Worm (Caenorhabditis elegans) whole organism, L4/young adult: ENCODE data around the gene C32B5.18.
"Not testable (repeated sequence)": the region's sequence is repeated elsewhere in the genome, so short reads cannot be mapped to it uniquely, and the experiment has no call there.

Source experiments
- W03F9.2 ChIP-seq: fragments of 150-350 bp; optimal IDR thresholded peaks from 2 replicates; lab custom pipeline; 2014; ENCODE audit warnings: missing biosample characterization, missing genetic modification characterization
- dao-5 ChIP-seq: sonication (generic microtip); optimal IDR thresholded peaks from 2 replicates; lab custom pipeline; 2016; ENCODE audit warnings: missing genotype, missing genetic modification characterization, moderate library complexity, missing compliant biosample characterization
- him-1 ChIP-seq: sonication (generic microtip); optimal IDR thresholded peaks from 2 replicates; lab custom pipeline; 2016; ENCODE audit warnings: missing genotype, missing genetic modification reagents, missing genetic modification characterization, missing compliant biosample characterization

C32B5.18 gene

ce11 chrII:940779-941178, 19.5 kb upstream of the C32B5.18 start, which contains the start of gene fbxc-36:
Gene fbxc-36, plus strand, starts transcription at chrII:940983.
- no peak for TF ChIP-seq W03F9.2 (tag; lab: Kevin White, UChicago)
- TF ChIP-seq him-1 (tag; lab: Kevin White, UChicago) = no peak
- no peak for TF ChIP-seq dao-5 (tag; lab: Kevin White, UChicago)

DNA sequence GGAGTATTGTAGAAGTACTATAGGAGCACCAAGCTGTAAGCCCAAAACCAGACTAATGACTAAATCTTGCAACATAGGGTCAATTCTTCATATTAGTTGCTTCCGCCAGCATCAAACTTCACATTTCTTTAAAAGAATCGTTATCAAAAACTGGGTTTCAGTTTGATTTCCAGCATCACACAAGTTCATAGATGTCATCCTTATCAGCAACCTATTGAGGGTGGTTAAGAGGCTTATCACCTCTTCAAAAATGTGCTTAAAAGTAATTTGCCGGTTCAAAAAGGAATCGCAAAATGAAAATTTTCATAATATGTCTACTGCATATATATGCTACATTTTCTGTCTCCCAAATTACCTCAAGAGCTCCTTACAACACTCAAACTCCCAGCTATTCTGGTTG, 16.5 kb upstream of the C32B5.18 start, which contains the start of gene clec-43:
Gene clec-43 (plus strand): TSS at position 294 of the 400 bp plus-strand sequence.
- TF ChIP-seq W03F9.2 (tag; lab: Kevin White, UChicago) (no peak), dao-5 (tag; lab: Kevin White, UChicago) (no peak), him-1 (tag; lab: Kevin White, UChicago) (no peak)

DNA sequence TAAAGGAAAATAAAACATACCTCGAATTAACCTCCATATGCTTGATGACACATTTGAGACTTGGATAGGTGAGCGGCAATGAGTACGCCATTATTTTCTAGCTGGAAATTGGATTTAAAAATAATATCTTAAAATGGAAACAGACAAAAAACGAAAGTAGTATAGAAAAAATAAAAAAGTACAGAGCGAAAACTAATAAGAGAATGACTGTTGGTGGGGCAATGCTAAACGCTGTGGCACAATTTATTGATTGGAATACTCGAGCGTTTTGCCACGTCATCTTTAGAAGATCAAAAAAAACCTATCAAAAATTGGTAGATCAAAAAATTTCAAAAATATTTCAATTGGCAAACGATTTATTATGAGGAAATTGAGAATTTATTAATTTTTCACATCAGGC, 12.2 kb upstream of the C32B5.18 start, which contains the start of gene fbxc-32:
Gene fbxc-32 (minus strand): TSS at position 101 of the 400 bp plus-strand sequence.
- no peak for TF ChIP-seq W03F9.2 (tag; lab: Kevin White, UChicago)
- TF ChIP-seq dao-5 (tag; lab: Kevin White, UChicago) = no peak
- TF ChIP-seq him-1 (tag; lab: Kevin White, UChicago) = no peak

ce11 chrII:950374-950773, 9.9 kb upstream of the C32B5.18 start:
- TF ChIP-seq W03F9.2 (tag; lab: Kevin White, UChicago) = no peak

DNA sequence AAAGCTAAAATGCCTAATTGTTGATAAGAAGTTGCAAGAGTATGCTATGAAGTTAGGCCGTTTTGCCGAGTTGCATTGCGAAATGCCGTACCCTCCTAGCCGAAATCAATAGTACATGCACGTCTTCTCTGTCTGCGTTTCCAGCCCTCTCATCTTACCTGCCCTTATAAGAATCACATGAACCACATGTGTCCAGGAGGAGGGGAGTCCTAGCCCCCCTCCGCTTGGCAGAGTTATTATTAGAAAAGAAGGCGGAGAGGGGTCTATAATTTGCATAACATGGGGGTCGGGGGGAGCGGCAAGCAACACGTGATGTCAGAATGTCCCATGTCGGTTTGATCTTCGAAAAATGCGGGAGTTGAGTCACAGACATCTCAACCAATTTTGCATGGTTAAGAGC, 7.3 kb upstream of the C32B5.18 start:
- TF ChIP-seq W03F9.2 (tag; lab: Kevin White, UChicago) (no peak), dao-5 (tag; lab: Kevin White, UChicago) (no peak), him-1 (tag; lab: Kevin White, UChicago) (no peak)

DNA sequence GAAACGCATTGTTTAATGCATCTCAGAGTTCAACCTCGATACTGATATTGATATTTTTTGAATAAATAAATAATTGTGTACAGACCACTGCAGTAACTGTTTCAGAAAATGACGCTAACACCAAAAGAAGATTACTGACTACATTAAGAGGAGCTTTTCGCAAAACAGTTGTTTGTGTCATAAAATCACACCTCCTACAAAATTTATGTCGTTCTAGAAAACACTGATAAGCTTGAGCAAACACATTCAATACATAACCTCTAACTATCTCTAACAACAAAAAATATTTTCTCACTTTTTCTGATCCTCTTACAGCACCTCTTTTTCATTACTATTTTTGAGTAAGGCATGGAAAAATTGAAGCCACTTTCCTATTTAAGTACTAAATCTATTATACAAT, 5.7 kb upstream of the C32B5.18 start, which contains the start of gene fbxc-7:
Gene fbxc-7 (plus strand): TSS at position 301 of the 400 bp plus-strand sequence.
- TF ChIP-seq W03F9.2, him-1, dao-5 (tag; lab: Kevin White, UChicago): not testable (repeated sequence)

DNA sequence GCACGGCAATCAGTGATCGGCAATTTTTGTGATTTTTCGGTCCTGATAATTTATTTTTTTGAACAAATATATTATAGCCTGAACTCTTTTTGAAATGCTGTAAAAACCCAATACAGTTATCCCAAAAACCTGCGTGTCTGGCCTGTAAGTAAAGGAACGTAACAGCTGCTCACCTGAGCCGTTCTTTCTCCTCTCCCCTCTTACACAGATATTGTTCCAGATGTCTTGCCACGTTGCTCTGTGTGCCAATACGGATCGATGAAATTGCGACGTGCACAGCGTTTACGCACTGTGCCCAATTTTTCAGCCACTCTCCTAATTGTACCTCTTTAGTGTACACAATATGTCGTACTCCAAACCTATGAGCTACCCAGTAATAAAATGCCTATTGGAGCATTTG, 1.7 kb upstream of the C32B5.18 start, which contains the start of gene sdz-4:
Gene sdz-4 (plus strand): TSS at position 301 of the 400 bp plus-strand sequence.
- TF ChIP-seq him-1 (tag; lab: Kevin White, UChicago) = no peak
- no peak for TF ChIP-seq dao-5 (tag; lab: Kevin White, UChicago)
- no peak for TF ChIP-seq W03F9.2 (tag; lab: Kevin White, UChicago)

ce11 chrII:961961-962360, 1.6 kb downstream of the C32B5.18 start, which contains the start of gene C32B5.13:
Gene C32B5.13, minus strand, starts transcription at chrII:962061.
- TF ChIP-seq dao-5 (tag; lab: Kevin White, UChicago) (no peak), W03F9.2 (tag; lab: Kevin White, UChicago) (no peak), him-1 (tag; lab: Kevin White, UChicago) (no peak)

DNA sequence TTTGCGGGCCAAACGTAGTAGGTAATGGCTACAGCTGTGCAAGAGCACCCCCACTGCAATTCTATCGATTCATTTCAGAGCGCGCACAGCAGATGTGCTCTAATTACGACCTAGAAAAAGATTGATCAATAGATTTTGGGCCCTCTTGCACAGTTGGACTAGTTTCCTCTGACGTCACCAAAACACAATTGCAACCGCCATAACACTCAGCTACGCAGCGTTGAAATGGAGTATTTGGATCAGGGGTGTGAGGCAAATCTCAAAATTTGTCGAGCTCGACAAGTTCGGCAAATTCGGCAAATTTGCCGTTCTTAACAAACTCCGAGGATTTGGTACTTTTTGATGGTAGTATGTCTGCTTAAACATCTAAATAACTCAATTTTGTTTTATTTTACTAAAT, 6.6 kb downstream of the C32B5.18 start, which contains the start of gene fbxc-18:
Gene fbxc-18 (minus strand): TSS at position 101 of the 400 bp plus-strand sequence.
- not testable (repeated sequence) for TF ChIP-seq dao-5, W03F9.2, him-1 (tag; lab: Kevin White, UChicago)

DNA sequence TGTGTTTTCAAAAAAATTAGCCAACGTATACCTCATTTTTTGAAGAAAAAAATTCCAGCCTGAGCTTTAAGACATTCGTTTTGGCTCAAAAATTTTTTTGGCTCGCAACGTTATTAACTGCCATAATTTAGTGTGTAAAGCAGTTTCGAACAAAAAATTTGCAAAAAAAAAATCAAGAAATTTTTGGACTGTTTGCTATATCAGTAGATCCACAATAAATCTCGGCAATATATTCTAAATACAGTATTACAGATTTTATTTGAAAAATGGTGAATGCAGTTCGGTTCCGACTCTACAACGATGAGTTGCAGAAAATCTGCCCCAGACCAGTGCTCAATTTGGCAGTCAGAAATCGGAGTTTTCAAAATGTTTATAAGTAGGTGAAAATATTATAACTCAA, 7.8 kb downstream of the C32B5.18 start, which contains the start of gene C32B5.6:
Gene C32B5.6 (plus strand): TSS at position 301 of the 400 bp plus-strand sequence.
- TF ChIP-seq W03F9.2, him-1, dao-5 (tag; lab: Kevin White, UChicago): not testable (repeated sequence)

- TF ChIP-seq W03F9.2 (tag; lab: Kevin White, UChicago) = no peak
- TF ChIP-seq him-1 (tag; lab: Kevin White, UChicago) = no peak
- TF ChIP-seq dao-5 (tag; lab: Kevin White, UChicago) = no peak
These were observed 12.5 kb downstream of the C32B5.18 start, which contains the start of gene C32B5.15 for ce11 chrII:972850-973249. Gene C32B5.15, minus strand, starts transcription at chrII:972950.

DNA sequence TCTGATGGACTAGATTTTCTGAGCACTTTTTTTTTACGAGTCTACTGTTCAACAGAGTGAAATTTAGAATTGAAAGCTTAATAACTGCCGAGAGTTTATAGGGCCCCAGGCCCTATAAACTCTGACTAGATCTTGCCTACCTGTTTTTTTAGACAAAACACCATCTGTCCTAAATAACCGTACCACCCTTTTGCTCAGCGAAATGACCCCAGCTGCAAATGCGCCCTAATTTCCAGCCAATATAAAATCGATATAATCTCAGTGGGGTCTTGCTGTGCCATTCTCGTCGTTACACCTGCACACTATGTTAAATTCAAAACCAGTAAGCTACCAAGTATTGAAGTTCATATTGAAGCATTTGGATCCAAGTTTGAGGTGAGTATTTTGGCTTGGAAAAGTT, 13.7 kb downstream of the C32B5.18 start, which contains the start of gene fbxc-14:
Gene fbxc-14 (plus strand): TSS at position 301 of the 400 bp plus-strand sequence.
- TF ChIP-seq dao-5 (tag; lab: Kevin White, UChicago) (no peak), him-1 (tag; lab: Kevin White, UChicago) (no peak), W03F9.2 (tag; lab: Kevin White, UChicago) (no peak)

DNA sequence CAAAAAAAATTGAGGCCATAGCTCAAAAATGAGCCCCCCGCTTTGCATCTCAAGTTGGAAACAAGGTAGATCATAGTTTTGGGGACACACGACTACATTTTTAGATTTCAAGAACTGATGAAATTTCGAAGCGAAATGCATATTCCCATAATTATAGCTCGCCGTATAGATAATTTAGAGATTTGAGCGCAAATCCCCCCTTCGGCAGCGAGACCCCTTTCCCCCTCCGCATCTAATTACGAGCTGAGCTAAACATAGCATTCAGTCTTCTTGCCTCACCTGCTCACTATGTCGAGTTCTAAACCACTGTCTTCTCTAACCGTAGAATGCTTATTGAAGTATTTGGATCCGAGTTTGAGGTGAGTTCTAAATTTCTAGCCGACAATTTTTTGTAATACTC, 18.8 kb downstream of the C32B5.18 start, which contains the start of the genes fbxc-17 and fbxc-15:
Gene fbxc-17 (minus strand): TSS at position 101 of the 400 bp plus-strand sequence.
Gene fbxc-15 (plus strand): TSS at position 289 of the 400 bp plus-strand sequence.
- no peak for TF ChIP-seq dao-5 (tag; lab: Kevin White, UChicago)
- no peak for TF ChIP-seq W03F9.2 (tag; lab: Kevin White, UChicago)
- TF ChIP-seq him-1 (tag; lab: Kevin White, UChicago) = no peak
